Fruit fly (Drosophila melanogaster) whole organism, embryonic: Measurements from ENCODE around the gene CG33325.

Source experiments
- CG10959 ChIP-seq: fragments of 200-800 bp; sonication (Bioruptor generic); IDR thresholded peaks from 2 replicates; pipeline ENCODE4 v1.3.6; 2022; ENCODE audit warnings: missing biosample characterization, missing genetic modification characterization
- CG12071 ChIP-seq: fragments of 200-800 bp; sonication (Bioruptor generic); optimal IDR thresholded peaks from 3 replicates; lab custom pipeline; 2018; ENCODE audit warnings: missing biosample characterization, mild to moderate bottlenecking, missing genetic modification characterization
- CG16815 ChIP-seq: fragments of 200-800 bp; sonication (Bioruptor generic); optimal IDR thresholded peaks from 3 replicates; lab custom pipeline; 2017; ENCODE audit warnings: missing biosample characterization, mild to moderate bottlenecking, missing genetic modification characterization
- CG30403 ChIP-seq: fragments of 200-800 bp; sonication (Bioruptor generic); optimal IDR thresholded peaks from 3 replicates; lab custom pipeline; 2016; ENCODE audit warnings: missing biosample characterization, missing genetic modification characterization
- CG3065 ChIP-seq: fragments of 200-800 bp; sonication (Bioruptor generic); optimal IDR thresholded peaks from 2 replicates; lab custom pipeline; 2016; ENCODE audit warnings: missing biosample characterization, missing genetic modification characterization
- CG32767 ChIP-seq: fragments of 200-800 bp; sonication (Bioruptor generic); IDR thresholded peaks from 2 replicates; pipeline ENCODE4 v1.3.6; 2022; ENCODE audit warnings: missing biosample characterization, missing genetic modification characterization
- CG8924 ChIP-seq: fragments of 200-800 bp; optimal IDR thresholded peaks from 3 replicates; lab custom pipeline; 2019; ENCODE audit warnings: missing biosample characterization, mild to moderate bottlenecking, missing genetic modification characterization, moderate library complexity
- D19A ChIP-seq: fragments of 200-800 bp; optimal IDR thresholded peaks from 3 replicates; lab custom pipeline; 2019; ENCODE audit warnings: missing biosample characterization, mild to moderate bottlenecking, missing genetic modification characterization, moderate library complexity
- D19B ChIP-seq: fragments of 200-800 bp; sonication (Bioruptor generic); optimal IDR thresholded peaks from 2 replicates; lab custom pipeline; 2017; ENCODE audit warnings: missing biosample characterization, mild to moderate bottlenecking, missing genetic modification characterization
- Dfd ChIP-seq, 2 experiments: fragments of >200 bp; optimal IDR thresholded peaks; 2 replicates each; lab custom pipeline; 2017; ENCODE audit warnings: missing biosample characterization in 2 of 2, missing genetic modification characterization in 2 of 2
- Eip74EF ChIP-seq, 2 experiments: fragments of 200-800 bp in 1 of 2; fragments of >200 bp in 1 of 2; sonication (Bioruptor generic) in 1 of 2; optimal IDR thresholded peaks; 2 replicates each; lab custom pipeline; 2017 to 2019; ENCODE audit warnings: missing biosample characterization in 2 of 2, missing genetic modification characterization in 2 of 2, mild to moderate bottlenecking in 1 of 2, moderate library complexity in 1 of 2
- GATAe ChIP-seq: fragments of 200-800 bp; sonication (Bioruptor generic); conservative IDR thresholded peaks from 2 replicates; pipeline ENCODE4 v1.3.6; 2022; ENCODE audit warnings: missing biosample characterization, missing genetic modification characterization
- Kr ChIP-seq: fragments of 200-800 bp; sonication (Bioruptor generic); optimal IDR thresholded peaks from 2 replicates; lab custom pipeline; 2017; ENCODE audit warnings: missing biosample characterization, mild to moderate bottlenecking, missing genetic modification characterization
- Myb ChIP-seq: fragments of 200-800 bp; sonication (Bioruptor generic); optimal IDR thresholded peaks from 2 replicates; lab custom pipeline; 2016; ENCODE audit warnings: missing biosample characterization, missing genetic modification characterization
- Nf-YB ChIP-seq: fragments of 200-800 bp; sonication (Bioruptor generic); optimal IDR thresholded peaks from 3 replicates; lab custom pipeline; 2019; ENCODE audit warnings: missing biosample characterization, mild to moderate bottlenecking, missing genetic modification characterization, moderate library complexity
- Nf-YC ChIP-seq: fragments of 200-800 bp; optimal IDR thresholded peaks from 3 replicates; lab custom pipeline; 2019; ENCODE audit warnings: missing biosample characterization, mild to moderate bottlenecking, missing genetic modification characterization, moderate library complexity
- Oli ChIP-seq: fragments of 200-800 bp; sonication (Bioruptor generic); optimal IDR thresholded peaks from 2 replicates; lab custom pipeline; 2018; ENCODE audit warnings: missing biosample characterization, mild to moderate bottlenecking, missing genetic modification characterization, moderate library complexity
- Pdp1 ChIP-seq, 2 experiments: fragments of 200-800 bp; sonication (Bioruptor generic); optimal IDR thresholded peaks; 3 replicates each; lab custom pipeline; 2016; ENCODE audit warnings: missing biosample characterization in 2 of 2, missing genetic modification characterization in 2 of 2, mild to moderate bottlenecking in 1 of 2, moderate library complexity in 1 of 2
- Sox102F ChIP-seq: fragments of 200-800 bp; sonication (Bioruptor generic); optimal IDR thresholded peaks from 2 replicates; lab custom pipeline; 2018; ENCODE audit warnings: missing biosample characterization, mild to moderate bottlenecking, missing genetic modification characterization, moderate library complexity
- ase ChIP-seq: fragments of 200-800 bp; sonication (Bioruptor generic); IDR thresholded peaks from 3 replicates; pipeline ENCODE4 v1.3.6; 2022; ENCODE audit warnings: missing biosample characterization, missing genetic modification characterization
- bcd ChIP-seq: fragments of 200-800 bp; sonication (Bioruptor generic); optimal IDR thresholded peaks from 2 replicates; lab custom pipeline; 2017; ENCODE audit warnings: missing biosample characterization, mild to moderate bottlenecking, missing genetic modification characterization
- chn ChIP-seq: fragments of 200-800 bp; sonication (Bioruptor generic); optimal IDR thresholded peaks from 2 replicates; lab custom pipeline; 2016; ENCODE audit warnings: missing biosample characterization, missing genetic modification characterization
- eyg ChIP-seq: fragments of 200-800 bp; sonication (Bioruptor generic); optimal IDR thresholded peaks from 3 replicates; lab custom pipeline; 2016; ENCODE audit warnings: missing biosample characterization, missing genetic modification characterization
- fu2 ChIP-seq: fragments of 200-800 bp; sonication (Bioruptor generic); optimal IDR thresholded peaks from 2 replicates; lab custom pipeline; 2016; ENCODE audit warnings: missing biosample characterization, missing genetic modification characterization
- grn ChIP-seq: fragments of 200-800 bp; sonication (Bioruptor generic); optimal IDR thresholded peaks from 3 replicates; lab custom pipeline; 2017; ENCODE audit warnings: missing biosample characterization, missing genetic modification characterization
- gsb-n ChIP-seq: fragments of 200-800 bp; sonication (Bioruptor generic); optimal IDR thresholded peaks from 3 replicates; lab custom pipeline; 2018; ENCODE audit warnings: missing biosample characterization, mild to moderate bottlenecking, missing genetic modification characterization
- nom ChIP-seq: fragments of 200-800 bp; sonication (Bioruptor generic); optimal IDR thresholded peaks from 2 replicates; lab custom pipeline; 2017; ENCODE audit warnings: missing biosample characterization, missing genetic modification characterization, mild to moderate bottlenecking, moderate library complexity, missing genetic modification reagents
- onecut ChIP-seq: fragments of 200-800 bp; sonication (Bioruptor generic); IDR thresholded peaks from 2 replicates; pipeline ENCODE4 v1.3.6; 2022; ENCODE audit warnings: missing biosample characterization, missing genetic modification characterization
- pros ChIP-seq: fragments of 200-800 bp; sonication (Bioruptor generic); optimal IDR thresholded peaks from 3 replicates; lab custom pipeline; 2019; ENCODE audit warnings: missing biosample characterization, mild to moderate bottlenecking, missing genetic modification characterization, moderate library complexity
- ranshi ChIP-seq: fragments of 200-800 bp; sonication (Bioruptor generic); IDR thresholded peaks from 2 replicates; pipeline ENCODE4 v1.3.6; 2022; ENCODE audit warnings: missing biosample characterization, missing genetic modification characterization
- sc ChIP-seq, 3 experiments: fragments of >200 bp in 2 of 3; fragments of 200-800 bp in 1 of 3; sonication (Bioruptor generic) in 1 of 3; optimal IDR thresholded peaks; 2 replicates in 2 of 3; 3 replicates in 1 of 3; lab custom pipeline; 2017; ENCODE audit warnings: mild to moderate bottlenecking in 1 of 3, missing biosample characterization in 1 of 3, missing genetic modification characterization in 1 of 3, missing genetic modification reagents in 1 of 3
- scrt ChIP-seq: fragments of 200-800 bp; sonication (Bioruptor generic); optimal IDR thresholded peaks from 2 replicates; lab custom pipeline; 2018; ENCODE audit warnings: missing biosample characterization, mild to moderate bottlenecking, missing genetic modification characterization, moderate library complexity
- sens ChIP-seq: fragments of 200-800 bp; sonication (Bioruptor generic); peaks from one replicate; lab custom pipeline; 2016; ENCODE audit warnings: missing biosample characterization, missing genetic modification characterization
- seq ChIP-seq: fragments of 200-800 bp; sonication (Bioruptor generic); IDR thresholded peaks from 2 replicates; pipeline ENCODE4 v1.3.6; 2022; ENCODE audit warnings: missing biosample characterization, missing genetic modification characterization
- slp2 ChIP-seq: fragments of 200-800 bp; sonication (Bioruptor generic); optimal IDR thresholded peaks from 2 replicates; lab custom pipeline; 2016; ENCODE audit warnings: missing biosample characterization, missing genetic modification characterization
- sqz ChIP-seq: fragments of 200-800 bp; sonication (Bioruptor generic); optimal IDR thresholded peaks from 3 replicates; lab custom pipeline; 2018; ENCODE audit warnings: missing biosample characterization, mild to moderate bottlenecking, missing genetic modification characterization
- tgo ChIP-seq: fragments of 200-800 bp; sonication (Bioruptor generic); IDR thresholded peaks from 3 replicates; pipeline ENCODE4 v1.3.6; 2022; ENCODE audit warnings: missing biosample characterization, missing genetic modification characterization
- tio ChIP-seq: fragments of 200-800 bp; sonication (Bioruptor generic); optimal IDR thresholded peaks from 2 replicates; lab custom pipeline; 2017; ENCODE audit warnings: missing biosample characterization, missing genetic modification characterization, inconsistent platforms
- tll ChIP-seq, 2 experiments: fragments of 200-800 bp in 1 of 2; fragments of >200 bp in 1 of 2; sonication (Bioruptor generic) in 1 of 2; optimal IDR thresholded peaks; 2 replicates each; lab custom pipeline; 2017 to 2019; ENCODE audit warnings: missing biosample characterization in 2 of 2, missing genetic modification characterization in 2 of 2, mild to moderate bottlenecking in 1 of 2, moderate library complexity in 1 of 2
- tna ChIP-seq: fragments of 200-800 bp; sonication (Bioruptor generic); IDR thresholded peaks from 2 replicates; pipeline ENCODE4 v1.3.6; 2022; ENCODE audit warnings: missing biosample characterization, missing genetic modification characterization; ENCODE audit not compliant: partially characterized antibody
- z ChIP-seq: fragments of 200-800 bp; sonication (Bioruptor generic); IDR thresholded peaks from 3 replicates; pipeline ENCODE4 v1.3.6; 2022; ENCODE audit warnings: missing biosample characterization, missing genetic modification characterization
- zfh1 ChIP-seq: fragments of 200-800 bp; sonication (Bioruptor generic); IDR thresholded peaks from 3 replicates; pipeline ENCODE4 v1.3.6; 2022; ENCODE audit warnings: missing biosample characterization, missing genetic modification characterization

CG33325 gene

DNA sequence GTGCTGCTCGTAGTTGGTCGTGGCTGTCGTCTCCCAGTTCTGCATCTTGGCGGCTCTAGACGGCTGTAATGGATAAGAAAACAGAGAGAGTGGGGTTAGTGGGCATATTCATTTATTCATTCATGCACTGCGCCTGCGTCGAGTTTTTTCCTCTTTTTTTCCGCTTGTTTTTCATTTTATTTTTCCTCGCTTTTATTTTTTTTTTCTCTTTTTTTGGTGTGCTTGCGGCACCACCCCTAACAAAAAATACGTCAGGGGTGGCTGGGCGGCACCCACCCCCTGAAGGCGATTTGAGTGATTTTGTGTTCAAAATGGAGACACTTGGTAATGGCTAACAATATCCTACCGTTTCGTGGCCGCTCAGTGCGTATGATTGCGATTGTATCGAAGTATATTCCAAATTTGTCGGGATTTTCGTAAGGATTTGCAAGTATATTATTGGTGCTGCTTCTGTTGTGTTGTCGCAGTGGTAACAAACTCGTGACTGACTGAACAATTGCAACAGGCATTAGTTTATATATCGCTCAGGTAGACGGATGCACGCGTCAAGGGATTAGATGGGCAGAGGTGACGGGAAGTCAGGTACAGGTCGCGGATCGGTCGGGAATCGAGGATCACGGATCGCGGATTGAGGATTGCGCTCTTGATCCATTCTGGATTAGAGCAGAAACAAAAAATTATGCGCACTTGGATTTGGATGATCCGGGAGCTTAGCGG is 14.4 kb upstream of the CG33325 start (continued):
- TF ChIP-seq slp2 (GFP tag; lab: Kevin White, UChicago) (no peak), sc (optimal IDR thresholded peaks at IDR 0.05; lab: Kevin White, UChicago) (no peak), sc (GFP tag; optimal IDR thresholded peaks at IDR 0.05; lab: Kevin White, UChicago) (no peak), ranshi (GFP tag; lab: Robert Waterston, UW) (no peak), Sox102F (GFP tag; lab: Kevin White, UChicago) (no peak), CG8924 (tag; lab: Kevin White, UChicago) (no peak), fu2 (GFP tag; lab: Kevin White, UChicago) (no peak), Oli (no peak), nom (GFP tag; lab: Kevin White, UChicago) (peak; percentile 96)

DNA sequence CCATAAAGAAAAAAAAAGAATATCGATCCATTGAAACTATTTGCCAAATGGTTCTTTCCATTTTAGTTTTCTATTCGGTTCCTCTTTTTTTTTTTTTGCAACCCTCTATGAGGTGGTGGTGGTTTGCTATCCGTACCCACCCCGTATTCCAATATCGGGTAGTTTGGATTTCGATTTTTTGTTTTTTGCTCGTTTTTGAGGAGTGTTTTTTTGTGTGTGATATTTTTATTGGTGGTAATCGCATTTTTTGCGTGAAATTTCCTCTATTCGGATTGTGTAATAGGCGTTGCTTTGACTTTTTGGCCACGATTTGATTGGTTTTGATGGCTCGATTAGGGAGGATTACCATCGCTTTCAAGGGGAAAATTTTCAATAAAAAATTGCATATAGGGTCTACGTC is 6.6 kb upstream of the CG33325 start:
- peak; percentile 85 for TF ChIP-seq sqz
- TF ChIP-seq chn (GFP tag; lab: Kevin White, UChicago), result no peak
- no peak for TF ChIP-seq tna (GFP tag; lab: Robert Waterston, UW)
- peak; percentile 73 for TF ChIP-seq Nf-YC (tag; lab: Kevin White, UChicago)
- peak; percentile 85 for TF ChIP-seq Nf-YB (GFP tag; lab: Kevin White, UChicago)
- peak; percentile 9; the same call in 1 of the 2 replicates for TF ChIP-seq seq
- peak; percentile 62; the same call in 1 of the 2 replicates for TF ChIP-seq onecut (GFP tag; lab: Robert Waterston, UW)

DNA sequence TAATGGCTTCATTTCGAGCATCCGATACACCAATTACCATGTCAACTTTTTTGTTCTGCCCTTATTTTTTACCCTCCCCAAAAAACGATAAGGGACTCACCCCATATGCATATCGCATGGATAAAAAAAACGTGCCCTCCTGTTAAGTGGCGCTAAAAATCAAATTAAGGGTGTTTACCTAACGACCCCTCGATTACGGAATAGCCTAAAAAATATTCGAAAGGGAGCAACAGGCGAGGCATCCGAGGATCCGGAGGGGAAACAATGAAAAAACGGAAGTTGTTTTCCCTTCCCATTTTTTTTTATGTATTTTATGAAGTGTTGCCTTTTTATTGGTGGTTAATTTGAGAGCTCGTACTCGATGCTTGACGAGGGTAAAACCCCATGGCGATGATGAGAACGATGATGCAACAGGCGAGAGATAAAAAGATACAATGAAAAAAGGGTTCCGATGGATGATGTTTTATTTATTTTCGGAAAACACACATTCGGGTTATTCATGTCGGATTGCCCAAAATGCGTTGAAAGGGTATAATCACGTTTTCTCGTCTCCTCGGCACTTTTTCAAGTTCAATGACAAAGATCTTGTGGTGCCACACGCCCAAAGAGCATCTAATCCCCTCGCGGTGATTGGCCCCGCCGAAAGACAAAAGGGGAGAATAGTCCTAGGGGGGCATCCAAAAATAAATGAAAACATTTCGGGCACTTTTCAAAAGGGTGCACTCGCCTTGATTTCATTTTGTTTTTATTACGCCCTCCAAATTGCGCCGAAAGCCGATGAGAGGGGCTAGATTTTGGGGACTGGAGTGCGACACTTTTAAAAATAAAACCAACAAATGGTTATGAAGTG is 4.7 kb upstream of the CG33325 start, which contains the start of gene CG44227:
Gene CG44227, minus strand, starts transcription at position 849 of the 850 bp plus-strand sequence.
- TF ChIP-seq CG12071 (no peak), sqz (peak; percentile 97), grn (GFP tag; lab: Kevin White, UChicago) (peak; percentile 3), GATAe (GFP tag; lab: Robert Waterston, UW) (no peak), z (peak; percentile 26; the same call in 1 of the 3 replicates), scrt (GFP tag; lab: Kevin White, UChicago) (peak; percentile 80), gsb-n (tag; lab: Kevin White, UChicago) (peak; percentile 47), tll (GFP tag; optimal IDR thresholded peaks at IDR 0.05; lab: Kevin White, UChicago) (peak in 1 of 2 experiments; percentile 26), eyg (GFP tag; lab: Kevin White, UChicago) (no peak), Pdp1 (GFP tag; optimal IDR thresholded peaks at IDR 0.05; lab: Kevin White, UChicago) (peak in 1 of 2 experiments; percentile 10), D19A (peak; percentile 68), Kr (GFP tag; lab: Kevin White, UChicago) (peak; percentile 95), pros (GFP tag; lab: Kevin White, UChicago) (peak; percentile 32), CG32767 (no peak), Nf-YC (tag; lab: Kevin White, UChicago) (peak; percentile 49), Nf-YB (GFP tag; lab: Kevin White, UChicago) (peak; percentile 90), sens (GFP tag; lab: Kevin White, UChicago) (peak; percentile 67)

DNA sequence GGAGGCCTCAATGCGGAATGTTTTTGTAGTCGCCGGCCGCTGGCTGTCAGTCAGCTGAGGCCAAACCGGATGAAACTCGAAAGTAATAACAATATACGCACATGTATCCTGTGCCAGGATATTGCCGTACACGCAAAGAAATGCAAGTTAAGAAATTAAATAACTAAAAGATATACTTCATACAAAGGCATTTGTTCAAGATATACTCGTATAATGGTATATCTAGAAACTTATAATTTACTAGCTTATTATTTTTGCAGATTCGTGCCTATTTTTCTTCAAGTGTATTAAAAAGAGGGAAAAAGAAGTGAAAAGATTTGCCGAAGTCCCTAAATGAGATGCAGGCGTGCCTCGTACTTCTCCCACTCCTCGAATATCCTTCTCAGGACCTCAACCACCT is 3.4 kb upstream of the CG33325 start:
- TF ChIP-seq Eip74EF (GFP tag; optimal IDR thresholded peaks at IDR 0.05; lab: Kevin White, UChicago), result no peak
- TF ChIP-seq CG3065 (GFP tag; lab: Kevin White, UChicago), result no peak
- no peak for TF ChIP-seq CG30403 (GFP tag; lab: Kevin White, UChicago)
- TF ChIP-seq tio (GFP tag; lab: Kevin White, UChicago), result no peak
- no peak for TF ChIP-seq tgo (GFP tag; lab: Robert Waterston, UW)
- peak; percentile 74 for TF ChIP-seq sens (GFP tag; lab: Kevin White, UChicago)
- no peak for TF ChIP-seq CG16815 (GFP tag; lab: Kevin White, UChicago)
- no peak for TF ChIP-seq Dfd (GFP tag; optimal IDR thresholded peaks at IDR 0.05; lab: Kevin White, UChicago)
- no peak for TF ChIP-seq ase (GFP tag; lab: Robert Waterston, UW)
- TF ChIP-seq D19B (GFP tag; lab: Kevin White, UChicago), result no peak
- TF ChIP-seq Myb, result no peak
- peak; percentile 28; the same call in 1 of the 3 replicates for TF ChIP-seq zfh1
- peak; percentile 42; the same call in 1 of the 2 replicates for TF ChIP-seq CG10959 (GFP tag; lab: Robert Waterston, UW)
- no peak for TF ChIP-seq bcd (GFP tag; lab: Kevin White, UChicago)
